Fruit fly (Drosophila melanogaster) whole organism, embryonic: ENCODE data around the gene HDAC4.

Experiments
- Atf6 ChIP-seq: fragments of 200-800 bp; sonication (Bioruptor generic); IDR thresholded peaks from 2 replicates; pipeline ENCODE4 v1.3.6; 2022; ENCODE audit warnings: missing biosample characterization, missing genetic modification characterization
- CG10462 ChIP-seq: fragments of 200-800 bp; sonication (Bioruptor generic); optimal IDR thresholded peaks from 2 replicates; lab custom pipeline; 2016; ENCODE audit warnings: missing biosample characterization, missing genetic modification characterization
- CG10959 ChIP-seq: fragments of 200-800 bp; sonication (Bioruptor generic); IDR thresholded peaks from 2 replicates; pipeline ENCODE4 v1.3.6; 2022; ENCODE audit warnings: missing biosample characterization, missing genetic modification characterization
- CG12071 ChIP-seq: fragments of 200-800 bp; sonication (Bioruptor generic); optimal IDR thresholded peaks from 3 replicates; lab custom pipeline; 2018; ENCODE audit warnings: missing biosample characterization, mild to moderate bottlenecking, missing genetic modification characterization
- CG12744 ChIP-seq: fragments of 200-800 bp; sonication (Bioruptor generic); optimal IDR thresholded peaks from 2 replicates; lab custom pipeline; 2016; ENCODE audit warnings: missing biosample characterization, missing genetic modification characterization
- CG12769 ChIP-seq: fragments of 200-800 bp; sonication (Bioruptor generic); optimal IDR thresholded peaks from 2 replicates; lab custom pipeline; 2019; ENCODE audit warnings: missing biosample characterization, mild to moderate bottlenecking, missing genetic modification characterization, moderate library complexity
- CG13624 ChIP-seq: fragments of 200-800 bp; sonication (Bioruptor generic); optimal IDR thresholded peaks from 2 replicates; lab custom pipeline; 2016; ENCODE audit warnings: missing biosample characterization, missing genetic modification characterization
- CG18262 ChIP-seq: fragments of 200-800 bp; optimal IDR thresholded peaks from 3 replicates; lab custom pipeline; 2019; ENCODE audit warnings: missing biosample characterization, mild to moderate bottlenecking, missing genetic modification characterization, moderate library complexity
- CG2202 ChIP-seq: fragments of 200-800 bp; sonication (Bioruptor generic); optimal IDR thresholded peaks from 2 replicates; lab custom pipeline; 2018; ENCODE audit warnings: missing biosample characterization, mild to moderate bottlenecking, missing genetic modification characterization
- CG2712 ChIP-seq: fragments of 200-800 bp; optimal IDR thresholded peaks from 3 replicates; lab custom pipeline; 2019; ENCODE audit warnings: missing biosample characterization, mild to moderate bottlenecking, missing genetic modification characterization, moderate library complexity
- CG31224 ChIP-seq: fragments of 200-800 bp; sonication (Bioruptor generic); IDR thresholded peaks from 2 replicates; pipeline ENCODE4 v1.3.6; 2022; ENCODE audit warnings: missing biosample characterization, missing genetic modification characterization
- CG32532 ChIP-seq: fragments of 200-800 bp; sonication (Bioruptor generic); IDR thresholded peaks from 2 replicates; pipeline ENCODE4 v1.3.6; 2022; ENCODE audit warnings: missing biosample characterization, missing genetic modification characterization
- CG3726 ChIP-seq: fragments of 200-800 bp; sonication (Bioruptor generic); IDR thresholded peaks from 3 replicates; pipeline ENCODE4, ENCODE4 v1.3.6; 2022; ENCODE audit warnings: missing biosample characterization, missing genetic modification characterization
- CG4617 ChIP-seq: fragments of 200-800 bp; sonication (Bioruptor generic); optimal IDR thresholded peaks from 3 replicates; lab custom pipeline; 2016; ENCODE audit warnings: missing biosample characterization, missing genetic modification characterization, borderline replicate concordance
- CG6791 ChIP-seq: fragments of 200-800 bp; sonication (Bioruptor generic); IDR thresholded peaks from 3 replicates; pipeline ENCODE4 v1.3.6; 2022; ENCODE audit warnings: missing biosample characterization, missing genetic modification characterization; ENCODE audit not compliant: partially characterized antibody
- CG8388 ChIP-seq: fragments of 200-800 bp; sonication (Bioruptor generic); optimal IDR thresholded peaks from 2 replicates; lab custom pipeline; 2019; ENCODE audit warnings: missing biosample characterization, mild to moderate bottlenecking, missing genetic modification characterization, moderate library complexity
- CG8944 ChIP-seq: fragments of 200-800 bp; sonication (Bioruptor generic); optimal IDR thresholded peaks from 3 replicates; lab custom pipeline; 2016; ENCODE audit warnings: missing biosample characterization, missing genetic modification characterization
- CG9727 ChIP-seq: fragments of 200-800 bp; sonication (Bioruptor generic); optimal IDR thresholded peaks from 3 replicates; lab custom pipeline; 2017; ENCODE audit warnings: missing biosample characterization, mild to moderate bottlenecking, missing genetic modification characterization
- CG9817 ChIP-seq: fragments of 200-800 bp; sonication (Bioruptor generic); optimal IDR thresholded peaks from 2 replicates; lab custom pipeline; 2018; ENCODE audit warnings: missing biosample characterization, mild to moderate bottlenecking, missing genetic modification characterization, moderate library complexity
- CkIIα-i1 ChIP-seq: fragments of 200-800 bp; sonication (Bioruptor generic); IDR thresholded peaks from 2 replicates; pipeline ENCODE4 v1.3.6; 2022; ENCODE audit warnings: missing biosample characterization, missing genetic modification characterization
- D19A ChIP-seq: fragments of 200-800 bp; optimal IDR thresholded peaks from 3 replicates; lab custom pipeline; 2019; ENCODE audit warnings: missing biosample characterization, mild to moderate bottlenecking, missing genetic modification characterization, moderate library complexity
- Eip74EF ChIP-seq, 2 experiments: fragments of 200-800 bp in 1 of 2; fragments of >200 bp in 1 of 2; sonication (Bioruptor generic) in 1 of 2; optimal IDR thresholded peaks; 2 replicates each; lab custom pipeline; 2017 to 2019; ENCODE audit warnings: missing biosample characterization in 2 of 2, missing genetic modification characterization in 2 of 2, mild to moderate bottlenecking in 1 of 2, moderate library complexity in 1 of 2
- Elba2 ChIP-seq: fragments of 200-800 bp; sonication (Bioruptor generic); optimal IDR thresholded peaks from 3 replicates; lab custom pipeline; 2016; ENCODE audit warnings: missing biosample characterization, missing genetic modification characterization
- Hand ChIP-seq: fragments of 200-800 bp; sonication (Bioruptor generic); optimal IDR thresholded peaks from 2 replicates; lab custom pipeline; 2017; ENCODE audit warnings: mild to moderate bottlenecking, missing biosample characterization, missing genetic modification reagents, missing genetic modification characterization
- Mad ChIP-seq: fragments of 200-800 bp; sonication (Bioruptor generic); optimal IDR thresholded peaks from 2 replicates; lab custom pipeline; 2016; ENCODE audit warnings: missing biosample characterization, missing genetic modification characterization
- Meics ChIP-seq: fragments of 200-800 bp; sonication (Bioruptor generic); optimal IDR thresholded peaks from 2 replicates; lab custom pipeline; 2017; ENCODE audit warnings: missing biosample characterization, mild to moderate bottlenecking, missing genetic modification characterization
- Myb ChIP-seq: fragments of 200-800 bp; sonication (Bioruptor generic); optimal IDR thresholded peaks from 2 replicates; lab custom pipeline; 2016; ENCODE audit warnings: missing biosample characterization, missing genetic modification characterization
- Sox102F ChIP-seq: fragments of 200-800 bp; sonication (Bioruptor generic); optimal IDR thresholded peaks from 2 replicates; lab custom pipeline; 2018; ENCODE audit warnings: missing biosample characterization, mild to moderate bottlenecking, missing genetic modification characterization, moderate library complexity
- TFAM ChIP-seq: fragments of 200-800 bp; sonication (Bioruptor generic); optimal IDR thresholded peaks from 2 replicates; lab custom pipeline; 2017; ENCODE audit warnings: missing biosample characterization, missing genetic modification characterization, inconsistent platforms
- ash1 ChIP-seq: fragments of 200-800 bp; sonication (Bioruptor generic); optimal IDR thresholded peaks from 2 replicates; lab custom pipeline; 2018; ENCODE audit warnings: missing biosample characterization, mild to moderate bottlenecking, missing genetic modification characterization
- cad ChIP-seq: fragments of >200 bp; optimal IDR thresholded peaks from 2 replicates; lab custom pipeline; 2017; ENCODE audit warnings: missing biosample characterization, missing genetic modification characterization
- chif ChIP-seq, 2 experiments: fragments of 200-800 bp; sonication (Bioruptor generic); optimal IDR thresholded peaks; 3 replicates each; lab custom pipeline; 2016; ENCODE audit warnings: missing biosample characterization in 2 of 2, missing genetic modification characterization in 2 of 2
- corto ChIP-seq: fragments of 200-800 bp; sonication (Bioruptor generic); optimal IDR thresholded peaks from 2 replicates; lab custom pipeline; 2016; ENCODE audit warnings: missing biosample characterization, mild to moderate bottlenecking, missing genetic modification characterization, moderate library complexity
- dm ChIP-seq: fragments of 200-800 bp; sonication (Bioruptor generic); optimal IDR thresholded peaks from 3 replicates; lab custom pipeline; 2016; ENCODE audit warnings: missing biosample characterization, missing genetic modification characterization
- dysf ChIP-seq: fragments of 200-800 bp; sonication (Bioruptor generic); IDR thresholded peaks from 3 replicates; pipeline ENCODE4 v1.3.6; 2022; ENCODE audit warnings: missing biosample characterization, missing genetic modification characterization
- ftz-f1 ChIP-seq: fragments of 200-800 bp; sonication (Bioruptor generic); optimal IDR thresholded peaks from 2 replicates; lab custom pipeline; 2016; ENCODE audit warnings: missing biosample characterization, missing genetic modification characterization
- h ChIP-seq: fragments of >200 bp; optimal IDR thresholded peaks from 2 replicates; lab custom pipeline; 2017
- ind ChIP-seq: fragments of 200-800 bp; sonication (Bioruptor generic); optimal IDR thresholded peaks from 3 replicates; lab custom pipeline; 2016; ENCODE audit warnings: missing biosample characterization, missing genetic modification characterization
- kni ChIP-seq: fragments of 200-800 bp; sonication (Bioruptor generic); optimal IDR thresholded peaks from 3 replicates; lab custom pipeline; 2017; ENCODE audit warnings: mild to moderate bottlenecking, missing biosample characterization, missing genetic modification reagents, missing genetic modification characterization
- lmd ChIP-seq: fragments of 200-800 bp; sonication (Bioruptor generic); IDR thresholded peaks from 2 replicates; pipeline ENCODE4 v1.3.6; 2022; ENCODE audit warnings: missing biosample characterization, missing genetic modification characterization
- maf-S ChIP-seq: fragments of 200-800 bp; sonication (Bioruptor generic); optimal IDR thresholded peaks from 2 replicates; lab custom pipeline; 2016; ENCODE audit warnings: missing biosample characterization, missing genetic modification characterization
- peb ChIP-seq: fragments of 200-800 bp; sonication (Bioruptor generic); IDR thresholded peaks from 2 replicates; pipeline ENCODE4 v1.3.6; 2022; ENCODE audit warnings: missing biosample characterization, missing genetic modification characterization
- ro ChIP-seq: fragments of 200-800 bp; sonication (Bioruptor generic); IDR thresholded peaks from 2 replicates; pipeline ENCODE4 v1.3.6; 2022; ENCODE audit warnings: missing biosample characterization, missing genetic modification characterization
- run ChIP-seq: fragments of 200-800 bp; sonication (Bioruptor generic); optimal IDR thresholded peaks from 3 replicates; lab custom pipeline; 2018; ENCODE audit warnings: missing biosample characterization, mild to moderate bottlenecking, missing genetic modification characterization
- sc ChIP-seq, 3 experiments: fragments of >200 bp in 2 of 3; fragments of 200-800 bp in 1 of 3; sonication (Bioruptor generic) in 1 of 3; optimal IDR thresholded peaks; 2 replicates in 2 of 3; 3 replicates in 1 of 3; lab custom pipeline; 2017; ENCODE audit warnings: mild to moderate bottlenecking in 1 of 3, missing biosample characterization in 1 of 3, missing genetic modification characterization in 1 of 3, missing genetic modification reagents in 1 of 3
- schlank ChIP-seq: fragments of 200-800 bp; sonication (Bioruptor generic); optimal IDR thresholded peaks from 2 replicates; lab custom pipeline; 2018; ENCODE audit warnings: missing biosample characterization, mild to moderate bottlenecking, missing genetic modification characterization
- so ChIP-seq: fragments of 200-800 bp; sonication (Bioruptor generic); IDR thresholded peaks from 3 replicates; pipeline ENCODE4 v1.3.6; 2022; ENCODE audit warnings: missing biosample characterization, missing genetic modification characterization
- trh ChIP-seq: fragments of 200-800 bp; sonication (Bioruptor generic); optimal IDR thresholded peaks from 2 replicates; lab custom pipeline; 2016; ENCODE audit warnings: missing biosample characterization, missing genetic modification characterization
- vvl ChIP-seq: fragments of 200-800 bp; sonication (Bioruptor generic); IDR thresholded peaks from 2 replicates; pipeline ENCODE4 v1.3.6; 2022; ENCODE audit warnings: missing biosample characterization, missing genetic modification characterization

The HDAC4 gene

dm6 chrX:13232406-13233195 is 52.8 kb downstream of the HDAC4 start (continued):
- TF ChIP-seq schlank (tag; lab: Kevin White, UChicago) (no peak), run (tag; lab: Kevin White, UChicago) (peak; percentile 32), CG31224 (GFP tag; lab: Robert Waterston, UW) (peak; percentile 54), ro (GFP tag; lab: Robert Waterston, UW) (0 out of 2 replicates have a peak, but pooled peaks have one; percentile 36), peb (GFP tag; lab: Robert Waterston, UW) (peak; percentile 39; the same call in 1 of the 2 replicates), lmd (peak; percentile 78), vvl (GFP tag; lab: Robert Waterston, UW) (peak; percentile 88), CG6791 (GFP tag; lab: Robert Waterston, UW) (no peak), CG10462 (peak; percentile 5), D19A (tag; lab: Kevin White, UChicago) (peak; percentile 62), Eip74EF (GFP tag; optimal IDR thresholded peaks at IDR 0.05; lab: Kevin White, UChicago) (peak in 1 of 2 experiments; percentile 46), CkIIα-i1 (GFP tag; lab: Robert Waterston, UW) (no peak), cad (GFP tag; lab: Kevin White, UChicago) (no peak), CG18262 (tag; lab: Kevin White, UChicago) (peak; percentile 67), CG9727 (GFP tag; lab: Kevin White, UChicago) (peak; percentile 66), Elba2 (no peak), corto (no peak), CG12769 (tag; lab: Kevin White, UChicago) (peak; percentile 88), so (GFP tag; lab: Robert Waterston, UW) (peak; percentile 76), ash1 (no peak), Mad (no peak), CG8388 (peak; percentile 49), Meics (peak; percentile 69), TFAM (GFP tag; lab: Kevin White, UChicago) (no peak), trh (GFP tag; lab: Kevin White, UChicago) (peak; percentile 42), CG8944 (GFP tag; lab: Kevin White, UChicago) (peak; percentile 63), CG2712 (tag; lab: Kevin White, UChicago) (peak; percentile 75), dysf (GFP tag; lab: Robert Waterston, UW) (peak; percentile 85), CG4617 (peak; percentile 32), ind (GFP tag; lab: Kevin White, UChicago) (peak; percentile 75), Hand (GFP tag; lab: Kevin White, UChicago) (peak; percentile 23), CG12071 (peak; percentile 58), CG13624 (GFP tag; lab: Kevin White, UChicago) (peak; percentile 55), sc (optimal IDR thresholded peaks at IDR 0.05; lab: Kevin White, UChicago) (no peak), sc (GFP tag; optimal IDR thresholded peaks at IDR 0.05; lab: Kevin White, UChicago) (peak; percentile 44), CG12744 (GFP tag; lab: Kevin White, UChicago) (no peak), chif (GFP tag; optimal IDR thresholded peaks at IDR 0.05; lab: Kevin White, UChicago) (peak; percentile 66 to 77), CG3726 (GFP tag; lab: Robert Waterston, UW) (peak; percentile 62; the same call in 1 of the 3 replicates), dm (GFP tag; lab: Kevin White, UChicago) (peak; percentile 44), h (lab: Kevin White, UChicago) (no peak), ftz-f1 (GFP tag; lab: Kevin White, UChicago) (no peak), Sox102F (peak; percentile 73), kni (GFP tag; lab: Kevin White, UChicago) (no peak), CG2202 (peak; percentile 38), maf-S (GFP tag; lab: Kevin White, UChicago) (peak; percentile 47), Atf6 (GFP tag; lab: Robert Waterston, UW) (peak; percentile 65), CG10959 (peak; percentile 25; the same call in 1 of the 2 replicates), CG32532 (GFP tag; lab: Robert Waterston, UW) (peak; percentile 73), CG9817 (tag; lab: Kevin White, UChicago) (peak; percentile 43), Myb (GFP tag; lab: Kevin White, UChicago) (peak; percentile 48)
